Worm (Caenorhabditis elegans): ENCODE results near the gene sek-6.

sek-6 gene

DNA sequence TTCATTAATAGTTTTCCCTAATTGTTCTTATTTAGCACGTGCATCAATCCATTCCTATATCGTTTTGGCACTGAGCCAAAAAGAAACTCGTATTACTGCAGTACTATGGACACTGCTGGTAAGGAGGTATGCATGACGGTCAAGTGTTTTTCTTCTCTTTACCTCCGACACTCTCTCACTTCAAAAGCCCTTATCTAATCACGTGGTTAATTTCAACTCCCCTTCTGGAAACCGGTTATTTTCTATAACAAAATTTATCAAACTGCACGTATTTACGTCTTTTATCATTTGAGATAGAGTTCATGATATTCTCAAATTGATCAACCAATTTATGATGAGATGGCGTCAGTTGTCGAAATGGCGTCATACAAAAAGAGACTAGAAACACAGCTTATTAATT lies 20.7 kb downstream of the sek-6 start:
- TF ChIP-seq cog-1 (tag; optimal IDR thresholded peaks at IDR 0.05), result no peak
- TF ChIP-seq med-1 (GFP tag; optimal IDR thresholded peaks at IDR 0.05; ENCODE audit: insufficient read depth), result no peak
- no peak for TF ChIP-seq flt-1 (GFP tag; IDR thresholded peaks at IDR 0.05)
- TF ChIP-seq ref-1 (GFP tag; conservative IDR thresholded peaks at IDR 0.05), result no peak
- TF ChIP-seq ztf-23 (GFP tag; IDR thresholded peaks at IDR 0.05), result no peak
- TF ChIP-seq tab-1 (GFP tag; IDR thresholded peaks at IDR 0.05), result no peak
- no peak for TF ChIP-seq T22C8.4 (GFP tag; IDR thresholded peaks at IDR 0.05)
- no peak for TF ChIP-seq klf-2 (GFP tag; conservative IDR thresholded peaks at IDR 0.05)
- no peak for TF ChIP-seq ztf-29 (GFP tag; IDR thresholded peaks at IDR 0.05)

ce11 chrX:10053742-10054409 lies 22.9 kb downstream of the sek-6 start, which contains the start of gene cbs-1:
cbs-1 (plus strand) TSS chrX:10054275.
- no peak for TF ChIP-seq flt-1 (GFP tag; IDR thresholded peaks at IDR 0.05)
- no peak for TF ChIP-seq tab-1 (GFP tag; IDR thresholded peaks at IDR 0.05)
- no peak for TF ChIP-seq klf-2 (GFP tag; conservative IDR thresholded peaks at IDR 0.05)
- no peak for TF ChIP-seq med-1 (GFP tag; optimal IDR thresholded peaks at IDR 0.05; ENCODE audit: insufficient read depth)
- no peak for TF ChIP-seq ref-1 (GFP tag; conservative IDR thresholded peaks at IDR 0.05)
- no peak for TF ChIP-seq cog-1 (tag; optimal IDR thresholded peaks at IDR 0.05)
- TF ChIP-seq ztf-29 (GFP tag; IDR thresholded peaks at IDR 0.05), result no peak
- TF ChIP-seq T22C8.4 (GFP tag; IDR thresholded peaks at IDR 0.05), result no peak
- TF ChIP-seq ztf-23 (GFP tag; IDR thresholded peaks at IDR 0.05), result no peak

DNA sequence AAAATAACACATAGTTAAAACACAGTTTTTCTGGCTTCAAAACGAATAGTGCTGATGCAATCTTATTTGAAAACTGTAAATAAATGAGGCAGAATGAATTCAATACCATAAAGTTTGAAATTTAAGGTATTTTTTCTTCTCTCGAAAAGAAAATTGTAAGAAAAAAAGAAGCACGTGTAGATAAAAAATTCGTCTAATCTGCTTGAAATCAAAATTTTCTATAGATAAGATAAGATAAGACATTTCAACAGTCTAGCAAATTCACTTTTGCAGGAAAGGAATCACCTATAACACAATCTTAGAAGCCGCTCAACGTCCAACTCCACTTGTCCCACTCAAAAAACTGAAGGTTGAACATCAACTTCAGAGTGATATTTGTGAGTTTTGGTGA lies 23.5 kb downstream of the sek-6 start:
- TF ChIP-seq ref-1 (GFP tag; conservative IDR thresholded peaks at IDR 0.05) (no peak), med-1 (GFP tag; optimal IDR thresholded peaks at IDR 0.05; ENCODE audit: insufficient read depth) (no peak), tab-1 (GFP tag; IDR thresholded peaks at IDR 0.05) (no peak), ztf-29 (GFP tag; IDR thresholded peaks at IDR 0.05) (no peak), klf-2 (GFP tag; conservative IDR thresholded peaks at IDR 0.05) (no peak), flt-1 (GFP tag; IDR thresholded peaks at IDR 0.05) (no peak), T22C8.4 (GFP tag; IDR thresholded peaks at IDR 0.05) (no peak), ztf-23 (GFP tag; IDR thresholded peaks at IDR 0.05) (no peak), cog-1 (tag; optimal IDR thresholded peaks at IDR 0.05) (no peak)

DNA sequence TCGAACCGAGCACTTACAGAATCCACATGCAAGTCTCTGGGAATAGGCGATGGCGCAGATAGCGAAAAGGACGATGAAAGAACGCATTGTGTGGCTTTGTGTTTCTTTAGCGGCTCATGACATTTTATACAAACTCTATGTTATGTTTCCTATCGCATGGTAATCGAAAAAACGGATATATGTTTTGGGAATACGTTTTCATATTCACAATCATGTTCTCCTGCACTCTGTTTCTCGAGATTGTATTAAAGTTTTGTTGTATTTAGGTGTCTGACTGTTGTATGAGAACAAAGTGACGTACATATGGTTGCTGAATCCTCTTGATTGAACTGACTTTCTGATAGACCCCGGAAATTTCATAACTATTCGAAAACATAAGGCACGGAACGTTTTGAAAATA lies 27.4 kb downstream of the sek-6 start, which contains the start of gene ZC373.2:
Gene ZC373.2 (minus strand): TSS at position 101 of the 400 bp plus-strand sequence.
- TF ChIP-seq ref-1 (GFP tag; conservative IDR thresholded peaks at IDR 0.05), result no peak
- no peak for TF ChIP-seq med-1 (GFP tag; optimal IDR thresholded peaks at IDR 0.05; ENCODE audit: insufficient read depth)
- no peak for TF ChIP-seq klf-2 (GFP tag; conservative IDR thresholded peaks at IDR 0.05)
- TF ChIP-seq T22C8.4 (GFP tag; IDR thresholded peaks at IDR 0.05), result no peak

DNA sequence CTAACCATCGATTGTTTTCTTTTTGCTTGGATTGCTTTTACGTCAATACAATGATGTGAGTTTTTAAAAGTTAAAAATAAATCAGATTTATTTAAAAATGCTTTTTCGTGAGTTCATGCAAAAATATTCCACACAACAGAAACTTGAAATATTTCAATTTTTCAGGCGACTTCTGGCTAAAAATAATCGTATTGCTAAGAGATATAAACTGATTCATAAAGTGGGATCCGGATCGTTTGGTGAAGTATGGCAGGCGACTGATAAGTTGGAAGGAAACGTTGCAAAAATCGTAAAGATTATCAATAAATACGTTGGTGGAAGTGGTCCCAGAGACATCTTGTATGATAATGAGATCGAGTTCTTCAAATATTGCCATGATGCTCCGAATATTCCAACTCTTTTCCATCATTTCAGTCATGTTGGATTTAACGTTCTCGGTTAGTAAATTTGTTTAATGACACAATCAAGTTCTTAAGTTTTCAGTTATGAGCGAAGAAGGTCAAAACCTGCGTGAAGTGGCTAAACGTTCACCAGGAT lies 29.6 kb downstream of the sek-6 start, which contains the start of gene ZC373.3:
Gene ZC373.3 (plus strand): TSS at position 51 of the 537 bp plus-strand sequence.
- TF ChIP-seq med-1 (GFP tag; optimal IDR thresholded peaks at IDR 0.05; ENCODE audit: insufficient read depth), result no peak
- no peak for TF ChIP-seq flt-1 (GFP tag; IDR thresholded peaks at IDR 0.05)
- no peak for TF ChIP-seq cog-1 (tag; optimal IDR thresholded peaks at IDR 0.05)
- no peak for TF ChIP-seq ztf-23 (GFP tag; IDR thresholded peaks at IDR 0.05)

- TF ChIP-seq T22C8.4 (GFP tag; IDR thresholded peaks at IDR 0.05) (no peak), tab-1 (GFP tag; IDR thresholded peaks at IDR 0.05) (no peak), med-1 (GFP tag; optimal IDR thresholded peaks at IDR 0.05; ENCODE audit: insufficient read depth) (no peak), flt-1 (GFP tag; IDR thresholded peaks at IDR 0.05) (no peak), klf-2 (GFP tag; conservative IDR thresholded peaks at IDR 0.05) (no peak), cog-1 (tag; optimal IDR thresholded peaks at IDR 0.05) (no peak), ref-1 (GFP tag; conservative IDR thresholded peaks at IDR 0.05) (no peak), ztf-29 (GFP tag; IDR thresholded peaks at IDR 0.05) (no peak), ztf-23 (GFP tag; IDR thresholded peaks at IDR 0.05) (no peak)
Observed at ce11 chrX:10068468-10068867, 37.5 kb downstream of the sek-6 start.

DNA sequence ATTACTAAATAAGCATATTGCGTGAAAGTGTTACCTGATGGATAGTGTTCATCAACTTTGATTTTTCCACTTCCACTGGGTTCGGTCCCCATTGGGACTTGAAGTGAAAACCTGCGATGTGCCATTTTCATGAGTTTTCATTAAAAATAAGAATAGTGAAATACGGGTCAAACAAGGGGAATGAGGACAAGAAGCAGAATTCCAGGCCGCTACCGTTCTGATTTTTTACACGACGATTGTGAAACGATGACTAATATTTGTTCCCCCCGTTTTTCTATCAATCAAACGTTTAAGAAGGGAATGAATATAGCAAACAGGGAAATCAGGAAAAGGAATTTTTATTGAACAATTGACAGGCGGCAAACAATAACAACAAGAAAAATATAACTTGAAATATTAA lies 38.7 kb downstream of the sek-6 start, which contains the start of gene mlck-1:
Gene mlck-1 (minus strand): TSS at position 101 of the 400 bp plus-strand sequence.
- TF ChIP-seq T22C8.4 (GFP tag; IDR thresholded peaks at IDR 0.05) (no peak), cog-1 (tag; optimal IDR thresholded peaks at IDR 0.05) (no peak), ref-1 (GFP tag; conservative IDR thresholded peaks at IDR 0.05) (no peak), tab-1 (GFP tag; IDR thresholded peaks at IDR 0.05) (no peak), klf-2 (GFP tag; conservative IDR thresholded peaks at IDR 0.05) (no peak), med-1 (GFP tag; optimal IDR thresholded peaks at IDR 0.05; ENCODE audit: insufficient read depth) (no peak), ztf-29 (GFP tag; IDR thresholded peaks at IDR 0.05) (no peak), flt-1 (GFP tag; IDR thresholded peaks at IDR 0.05) (no peak), ztf-23 (GFP tag; IDR thresholded peaks at IDR 0.05) (no peak)

DNA sequence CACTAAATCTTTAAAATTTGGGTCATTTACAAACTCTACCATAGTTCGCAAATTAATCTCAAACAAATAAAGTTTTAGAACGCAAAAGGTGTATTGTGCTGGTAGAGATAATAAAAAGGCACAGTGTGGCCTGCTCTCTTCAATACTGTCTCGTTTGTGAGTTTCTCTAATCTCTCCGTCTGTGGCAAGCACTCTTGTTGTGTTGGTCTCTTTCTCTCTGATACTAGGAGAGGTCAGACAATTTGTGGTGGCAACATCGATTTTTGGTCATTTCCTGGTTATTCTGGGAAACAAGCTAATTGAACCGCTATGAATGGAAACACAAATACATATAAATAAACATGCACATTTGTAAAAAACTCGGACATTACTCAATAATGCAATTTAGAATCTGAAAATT lies 43.3 kb downstream of the sek-6 start, which contains the start of gene ZC373.5:
Gene ZC373.5 (minus strand): TSS at position 159 of the 400 bp plus-strand sequence.
- TF ChIP-seq cog-1 (tag; optimal IDR thresholded peaks at IDR 0.05) (no peak), ztf-23 (GFP tag; IDR thresholded peaks at IDR 0.05) (no peak), T22C8.4 (GFP tag; IDR thresholded peaks at IDR 0.05) (no peak), klf-2 (GFP tag; conservative IDR thresholded peaks at IDR 0.05) (no peak), ztf-29 (GFP tag; IDR thresholded peaks at IDR 0.05) (no peak), tab-1 (GFP tag; IDR thresholded peaks at IDR 0.05) (no peak), flt-1 (GFP tag; IDR thresholded peaks at IDR 0.05) (no peak), med-1 (GFP tag; optimal IDR thresholded peaks at IDR 0.05; ENCODE audit: insufficient read depth) (no peak), ref-1 (GFP tag; conservative IDR thresholded peaks at IDR 0.05) (no peak)

DNA sequence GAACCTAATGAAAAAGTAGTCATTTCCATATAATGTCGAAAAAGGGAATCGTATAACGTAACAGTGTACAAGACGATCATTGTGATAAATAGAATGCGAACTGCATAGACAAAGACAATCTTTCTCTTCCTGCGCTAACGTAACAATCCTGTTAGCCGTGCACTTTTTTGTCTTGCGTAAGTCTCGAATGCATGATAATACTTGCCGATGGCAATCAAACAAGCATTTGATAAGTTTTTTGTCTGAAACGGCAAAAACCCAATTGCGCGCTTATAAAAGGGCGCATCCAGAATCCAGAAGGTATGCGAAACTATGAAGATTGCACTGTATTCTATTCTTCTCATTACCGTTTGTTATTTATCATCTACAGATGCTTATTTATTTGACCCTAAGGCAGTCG lies 44.0 kb downstream of the sek-6 start, which contains the start of gene dao-4:
Gene dao-4 (plus strand): TSS at position 301 of the 400 bp plus-strand sequence.
- TF ChIP-seq ztf-23 (GFP tag; IDR thresholded peaks at IDR 0.05), result no peak
- no peak for TF ChIP-seq ref-1 (GFP tag; conservative IDR thresholded peaks at IDR 0.05)
- no peak for TF ChIP-seq ztf-29 (GFP tag; IDR thresholded peaks at IDR 0.05)
- no peak for TF ChIP-seq T22C8.4 (GFP tag; IDR thresholded peaks at IDR 0.05)
- no peak for TF ChIP-seq tab-1 (GFP tag; IDR thresholded peaks at IDR 0.05)
- TF ChIP-seq cog-1 (tag; optimal IDR thresholded peaks at IDR 0.05), result no peak
- no peak for TF ChIP-seq klf-2 (GFP tag; conservative IDR thresholded peaks at IDR 0.05)
- no peak for TF ChIP-seq flt-1 (GFP tag; IDR thresholded peaks at IDR 0.05)
- TF ChIP-seq med-1 (GFP tag; optimal IDR thresholded peaks at IDR 0.05; ENCODE audit: insufficient read depth), result no peak

Measured in whole organism, midembryonic.